Fruit fly (Drosophila melanogaster) S2 (cell line): ENCODE measurements around the gene CG18787.

Experiments
- CG8478 ChIP-seq: fragments of >200 bp; optimal IDR thresholded peaks from 2 replicates; lab custom pipeline; 2018
- CTCF ChIP-seq, 2 experiments: fragments of >200 bp; optimal IDR thresholded peaks; 2 replicates each; lab custom pipeline; 2018

- TF ChIP-seq CG8478 (no peak), CTCF (optimal IDR thresholded peaks at IDR 0.05; lab: Kevin White, UChicago) (no peak)
Measured at dm6 chr2L:11955839-11956238, 43.3 kb downstream of the CG18787 start.
